Fruit fly (Drosophila melanogaster) whole organism, embryonic: Measurements from ENCODE around the gene CG43880.

Experiments used
- Aef1 ChIP-seq: fragments of 200-800 bp; sonication (Bioruptor generic); IDR thresholded peaks from 3 replicates; pipeline ENCODE4 v1.3.6; 2022; ENCODE audit warnings: missing biosample characterization, missing genetic modification characterization
- CG12299 ChIP-seq: fragments of 200-800 bp; sonication (Bioruptor generic); optimal IDR thresholded peaks from 2 replicates; lab custom pipeline; 2018; ENCODE audit warnings: missing biosample characterization, mild to moderate bottlenecking, missing genetic modification characterization
- CG12769 ChIP-seq: fragments of 200-800 bp; sonication (Bioruptor generic); optimal IDR thresholded peaks from 2 replicates; lab custom pipeline; 2019; ENCODE audit warnings: missing biosample characterization, mild to moderate bottlenecking, missing genetic modification characterization, moderate library complexity
- CG14050 ChIP-seq: fragments of 200-800 bp; sonication (Bioruptor generic); IDR thresholded peaks from 3 replicates; pipeline ENCODE4 v1.3.6; 2022; ENCODE audit warnings: missing biosample characterization, missing genetic modification characterization
- CG15073 ChIP-seq: fragments of 200-800 bp; sonication (Bioruptor generic); optimal IDR thresholded peaks from 2 replicates; lab custom pipeline; 2016; ENCODE audit warnings: missing biosample characterization, missing genetic modification characterization
- CG1602 ChIP-seq: fragments of 200-800 bp; sonication (Bioruptor generic); optimal IDR thresholded peaks from 3 replicates; lab custom pipeline; 2016; ENCODE audit warnings: missing biosample characterization, missing genetic modification characterization
- CG16815 ChIP-seq: fragments of 200-800 bp; sonication (Bioruptor generic); optimal IDR thresholded peaks from 3 replicates; lab custom pipeline; 2017; ENCODE audit warnings: missing biosample characterization, mild to moderate bottlenecking, missing genetic modification characterization
- CG17328 ChIP-seq: fragments of 200-800 bp; sonication (Bioruptor generic); IDR thresholded peaks from 2 replicates; pipeline ENCODE4 v1.3.6; 2022; ENCODE audit warnings: missing biosample characterization, missing genetic modification characterization
- CG18619 ChIP-seq: fragments of 200-800 bp; sonication (Bioruptor generic); optimal IDR thresholded peaks from 3 replicates; lab custom pipeline; 2017; ENCODE audit warnings: missing biosample characterization, mild to moderate bottlenecking, missing genetic modification characterization
- CG2116 ChIP-seq: fragments of 200-800 bp; sonication (Bioruptor generic); optimal IDR thresholded peaks from 3 replicates; lab custom pipeline; 2018; ENCODE audit warnings: missing biosample characterization, mild to moderate bottlenecking, missing genetic modification characterization
- CG9727 ChIP-seq: fragments of 200-800 bp; sonication (Bioruptor generic); optimal IDR thresholded peaks from 3 replicates; lab custom pipeline; 2017; ENCODE audit warnings: missing biosample characterization, mild to moderate bottlenecking, missing genetic modification characterization
- Ets65A ChIP-seq: fragments of 200-800 bp; sonication (Bioruptor generic); peaks from one replicate; lab custom pipeline; 2016; ENCODE audit warnings: missing biosample characterization, missing genetic modification characterization
- Fer1 ChIP-seq: fragments of 200-800 bp; sonication (Bioruptor generic); optimal IDR thresholded peaks from 2 replicates; lab custom pipeline; 2017; ENCODE audit warnings: missing biosample characterization, mild to moderate bottlenecking, missing genetic modification characterization
- H15 ChIP-seq: fragments of 200-800 bp; sonication (Bioruptor generic); IDR thresholded peaks from 3 replicates; pipeline ENCODE4 v1.3.6; 2022; ENCODE audit warnings: missing biosample characterization, missing genetic modification characterization
- Hey ChIP-seq: fragments of 200-800 bp; sonication (Bioruptor generic); optimal IDR thresholded peaks from 3 replicates; lab custom pipeline; 2018; ENCODE audit warnings: missing biosample characterization, mild to moderate bottlenecking, missing genetic modification characterization
- Jarid2 ChIP-seq: fragments of 200-800 bp; sonication (Bioruptor generic); optimal IDR thresholded peaks from 3 replicates; lab custom pipeline; 2017; ENCODE audit warnings: mild to moderate bottlenecking, missing biosample characterization, missing genetic modification reagents, missing genetic modification characterization
- Med ChIP-seq: fragments of 200-800 bp; sonication (Bioruptor generic); peaks from one replicate; lab custom pipeline; 2016; ENCODE audit warnings: missing biosample characterization, missing genetic modification characterization, mild to moderate bottlenecking, inconsistent platforms, moderate library complexity
- Mrtf ChIP-seq: fragments of 200-800 bp; sonication (Bioruptor generic); IDR thresholded peaks from 3 replicates; pipeline ENCODE4 v1.3.6; 2022; ENCODE audit warnings: missing biosample characterization, missing genetic modification characterization
- Myb ChIP-seq: fragments of 200-800 bp; sonication (Bioruptor generic); optimal IDR thresholded peaks from 2 replicates; lab custom pipeline; 2016; ENCODE audit warnings: missing biosample characterization, missing genetic modification characterization
- NC2β ChIP-seq: fragments of 200-800 bp; sonication (Bioruptor generic); optimal IDR thresholded peaks from 2 replicates; lab custom pipeline; 2016; ENCODE audit warnings: missing biosample characterization, missing genetic modification characterization
- Neu2 ChIP-seq: fragments of 200-800 bp; sonication (Bioruptor generic); optimal IDR thresholded peaks from 3 replicates; lab custom pipeline; 2016; ENCODE audit warnings: missing biosample characterization, missing genetic modification characterization, borderline replicate concordance
- Ssrp ChIP-seq: fragments of 200-800 bp; sonication (Bioruptor generic); optimal IDR thresholded peaks from 2 replicates; lab custom pipeline; 2018; ENCODE audit warnings: missing biosample characterization, mild to moderate bottlenecking, missing genetic modification characterization, moderate library complexity
- YL-1 ChIP-seq: fragments of 200-800 bp; sonication (Bioruptor generic); optimal IDR thresholded peaks from 3 replicates; lab custom pipeline; 2017; ENCODE audit warnings: missing biosample characterization, mild to moderate bottlenecking, missing genetic modification characterization
- ara ChIP-seq: fragments of 200-800 bp; sonication (Bioruptor generic); IDR thresholded peaks from 2 replicates; pipeline ENCODE4 v1.3.6; 2022; ENCODE audit warnings: missing biosample characterization, missing genetic modification characterization
- bab2 ChIP-seq: fragments of 200-800 bp; sonication (Bioruptor generic); optimal IDR thresholded peaks from 2 replicates; lab custom pipeline; 2016; ENCODE audit warnings: missing biosample characterization, missing genetic modification characterization
- bsh ChIP-seq, 2 experiments: fragments of 200-800 bp; sonication (Bioruptor generic); optimal IDR thresholded peaks; 2 replicates each; lab custom pipeline; 2017 to 2018; ENCODE audit warnings: mild to moderate bottlenecking in 2 of 2, missing biosample characterization in 2 of 2, missing genetic modification characterization in 2 of 2, moderate library complexity in 1 of 2
- chm ChIP-seq: fragments of 200-800 bp; sonication (Bioruptor generic); IDR thresholded peaks from 2 replicates; pipeline ENCODE4 v1.3.6; 2022; ENCODE audit warnings: missing biosample characterization, missing genetic modification characterization
- danr ChIP-seq: fragments of 200-800 bp; sonication (Bioruptor generic); IDR thresholded peaks from 2 replicates; pipeline ENCODE4 v1.3.6; 2022; ENCODE audit warnings: missing biosample characterization, missing genetic modification characterization
- dimm ChIP-seq: fragments of 200-800 bp; sonication (Bioruptor generic); IDR thresholded peaks from 2 replicates; pipeline ENCODE4 v1.3.6; 2022; ENCODE audit warnings: missing biosample characterization, missing genetic modification characterization
- fd96Cb ChIP-seq: fragments of 200-800 bp; sonication (Bioruptor generic); optimal IDR thresholded peaks from 2 replicates; lab custom pipeline; 2018; ENCODE audit warnings: missing biosample characterization, mild to moderate bottlenecking, missing genetic modification characterization, moderate library complexity
- fru ChIP-seq: fragments of >200 bp; optimal IDR thresholded peaks from 2 replicates; lab custom pipeline; 2017
- ftz-f1 ChIP-seq: fragments of 200-800 bp; sonication (Bioruptor generic); optimal IDR thresholded peaks from 2 replicates; lab custom pipeline; 2016; ENCODE audit warnings: missing biosample characterization, missing genetic modification characterization
- hbn ChIP-seq: fragments of 200-800 bp; sonication (Bioruptor generic); IDR thresholded peaks from 2 replicates; pipeline ENCODE4 v1.3.6; 2022; ENCODE audit warnings: missing biosample characterization, missing genetic modification characterization; ENCODE audit not compliant: partially characterized antibody
- kah ChIP-seq: fragments of 200-800 bp; sonication (Bioruptor generic); optimal IDR thresholded peaks from 2 replicates; lab custom pipeline; 2018; ENCODE audit warnings: missing biosample characterization, mild to moderate bottlenecking, missing genetic modification characterization
- knrl ChIP-seq: fragments of 200-800 bp; sonication (Bioruptor generic); IDR thresholded peaks from 3 replicates; pipeline ENCODE4 v1.3.6; 2022; ENCODE audit warnings: missing biosample characterization, missing genetic modification characterization; ENCODE audit not compliant: partially characterized antibody
- lbe ChIP-seq: fragments of 200-800 bp; sonication (Bioruptor generic); optimal IDR thresholded peaks from 2 replicates; lab custom pipeline; 2016; ENCODE audit warnings: missing biosample characterization, mild to moderate bottlenecking, missing genetic modification characterization
- lilli ChIP-seq: fragments of 200-800 bp; sonication (Bioruptor generic); optimal IDR thresholded peaks from 3 replicates; lab custom pipeline; 2016; ENCODE audit warnings: missing biosample characterization, missing genetic modification characterization
- nerfin-2 ChIP-seq: fragments of 200-800 bp; sonication (Bioruptor generic); IDR thresholded peaks from 2 replicates; pipeline ENCODE4 v1.3.6; 2022; ENCODE audit warnings: missing biosample characterization, missing genetic modification characterization; ENCODE audit not compliant: partially characterized antibody
- p53 ChIP-seq: fragments of 200-800 bp; sonication (Bioruptor generic); optimal IDR thresholded peaks from 2 replicates; lab custom pipeline; 2016; ENCODE audit warnings: missing biosample characterization, missing genetic modification characterization
- pnt ChIP-seq: fragments of 200-800 bp; sonication (Bioruptor generic); optimal IDR thresholded peaks from 3 replicates; lab custom pipeline; 2016; ENCODE audit warnings: missing biosample characterization, missing genetic modification characterization
- psq ChIP-seq: fragments of 200-800 bp; sonication (Bioruptor generic); optimal IDR thresholded peaks from 2 replicates; lab custom pipeline; 2017; ENCODE audit warnings: missing biosample characterization, missing genetic modification characterization
- pum ChIP-seq: fragments of 200-800 bp; sonication (Bioruptor generic); optimal IDR thresholded peaks from 2 replicates; lab custom pipeline; 2016; ENCODE audit warnings: missing biosample characterization, missing genetic modification characterization
- sim ChIP-seq: fragments of 200-800 bp; sonication (Bioruptor generic); IDR thresholded peaks from 2 replicates; pipeline ENCODE4 v1.3.6; 2022; ENCODE audit warnings: missing biosample characterization, missing genetic modification characterization
- sima ChIP-seq: fragments of 200-800 bp; sonication (Bioruptor generic); optimal IDR thresholded peaks from 2 replicates; lab custom pipeline; 2016; ENCODE audit warnings: missing biosample characterization, missing genetic modification characterization
- sr ChIP-seq: fragments of 200-800 bp; sonication (Bioruptor generic); IDR thresholded peaks from 3 replicates; pipeline ENCODE4 v1.3.6; 2022; ENCODE audit warnings: missing biosample characterization, missing genetic modification characterization
- toy ChIP-seq: fragments of 200-800 bp; sonication (Bioruptor generic); IDR thresholded peaks from 2 replicates; pipeline ENCODE4 v1.3.6; 2022; ENCODE audit warnings: missing biosample characterization, missing genetic modification characterization
- unc-4 ChIP-seq: fragments of 200-800 bp; sonication (Bioruptor generic); IDR thresholded peaks from 2 replicates; pipeline ENCODE4 v1.3.6; 2022; ENCODE audit warnings: missing biosample characterization, missing genetic modification characterization; ENCODE audit not compliant: partially characterized antibody
- wdn ChIP-seq: fragments of 200-800 bp; sonication (Bioruptor generic); IDR thresholded peaks from 2 replicates; pipeline ENCODE4 v1.3.6; 2022; ENCODE audit warnings: missing biosample characterization, missing genetic modification characterization
- zf30C ChIP-seq: fragments of 200-800 bp; sonication (Bioruptor generic); optimal IDR thresholded peaks from 3 replicates; lab custom pipeline; 2018; ENCODE audit warnings: missing biosample characterization, mild to moderate bottlenecking, missing genetic modification characterization
- zfh1 ChIP-seq: fragments of 200-800 bp; sonication (Bioruptor generic); IDR thresholded peaks from 3 replicates; pipeline ENCODE4 v1.3.6; 2022; ENCODE audit warnings: missing biosample characterization, missing genetic modification characterization

CG43880 gene

DNA sequence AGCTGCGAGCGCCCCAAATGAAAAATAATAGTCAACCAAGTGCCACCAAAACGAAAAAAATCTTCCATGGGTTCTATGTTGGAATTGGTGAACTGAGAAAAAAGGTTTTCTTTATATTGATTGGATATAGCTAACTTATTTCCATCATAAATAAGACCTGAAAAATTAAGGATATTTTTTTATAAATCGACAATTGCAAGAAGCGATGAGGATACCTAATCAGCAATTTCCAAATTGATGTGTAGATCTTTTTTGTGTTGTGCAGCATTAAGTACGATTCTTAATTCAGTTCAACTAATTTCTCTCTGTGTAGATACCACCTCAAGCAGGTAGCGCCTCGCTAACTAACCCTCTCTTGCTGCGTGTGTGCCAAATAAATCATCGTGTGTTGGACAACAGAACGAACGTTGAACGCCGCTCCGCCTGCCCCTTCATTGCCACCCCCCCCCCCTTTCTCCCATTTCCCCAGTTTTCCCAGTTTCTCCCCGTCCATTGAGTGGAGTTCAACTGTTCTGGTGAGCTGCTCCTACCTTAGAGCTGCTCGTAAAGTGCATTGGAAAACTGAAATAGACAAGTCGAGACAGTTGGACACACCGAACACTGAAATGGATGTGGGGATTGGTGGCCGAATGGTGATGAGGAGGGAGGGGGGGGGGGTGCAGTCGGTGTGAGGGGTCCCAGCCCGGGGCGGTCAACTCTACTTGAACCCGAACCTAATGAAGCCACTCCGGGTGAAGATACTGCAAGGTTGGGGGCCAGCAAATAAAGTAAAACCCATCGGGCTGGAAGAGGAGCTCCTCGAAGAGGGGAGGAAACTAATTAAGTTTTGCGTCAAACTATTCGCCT is 42.9 kb upstream of the CG43880 start (continued):
- no peak for TF ChIP-seq wdn (GFP tag; lab: Robert Waterston, UW)
- peak; percentile 87 for TF ChIP-seq zfh1 (GFP tag; lab: Robert Waterston, UW)
- peak; percentile 36 for TF ChIP-seq NC2β
- TF ChIP-seq dimm = no peak
- TF ChIP-seq Hey (tag; lab: Kevin White, UChicago) = no peak
- peak; percentile 17 for TF ChIP-seq kah
- peak; percentile 74 for TF ChIP-seq pnt (GFP tag; lab: Kevin White, UChicago)
- TF ChIP-seq ftz-f1 (GFP tag; lab: Kevin White, UChicago) = no peak
- TF ChIP-seq CG9727 (GFP tag; lab: Kevin White, UChicago) = peak; percentile 90
- peak; percentile 74 for TF ChIP-seq Ets65A (GFP tag; lab: Kevin White, UChicago)
- TF ChIP-seq p53 (GFP tag; lab: Kevin White, UChicago) = no peak
- peak; percentile 14 for TF ChIP-seq lbe (GFP tag; lab: Kevin White, UChicago)
- TF ChIP-seq sr (GFP tag; lab: Robert Waterston, UW) = no peak
- 0 out of 2 replicates have a peak, but pooled peaks have one; percentile 24 for TF ChIP-seq sim (GFP tag; lab: Robert Waterston, UW)
- peak; percentile 35 for TF ChIP-seq CG2116 (GFP tag; lab: Kevin White, UChicago)
- TF ChIP-seq Mrtf (GFP tag; lab: Robert Waterston, UW) = peak; percentile 35; the same call in 1 of the 3 replicates
- TF ChIP-seq CG14050 (GFP tag; lab: Robert Waterston, UW) = peak; percentile 46; the same call in 1 of the 3 replicates
- no peak for TF ChIP-seq CG12299 (tag; lab: Kevin White, UChicago)
- TF ChIP-seq CG12769 (tag; lab: Kevin White, UChicago) = no peak
- TF ChIP-seq pum (GFP tag; lab: Kevin White, UChicago) = peak; percentile 37
- TF ChIP-seq hbn (GFP tag; lab: Robert Waterston, UW) = no peak
- TF ChIP-seq chm (GFP tag; lab: Robert Waterston, UW) = peak; percentile 42; the same call in 1 of the 2 replicates
- peak; percentile 57 to 89 for TF ChIP-seq bsh (GFP tag; optimal IDR thresholded peaks at IDR 0.05; lab: Kevin White, UChicago)
- peak; percentile 36 for TF ChIP-seq Fer1
- TF ChIP-seq Med (GFP tag; lab: Kevin White, UChicago) = peak; percentile 65
- peak; percentile 55 for TF ChIP-seq CG1602 (GFP tag; lab: Kevin White, UChicago)
- no peak for TF ChIP-seq knrl (GFP tag; lab: Robert Waterston, UW)
- peak; percentile 46; the same call in 1 of the 3 replicates for TF ChIP-seq H15 (GFP tag; lab: Robert Waterston, UW)
- TF ChIP-seq lilli (GFP tag; lab: Kevin White, UChicago) = peak; percentile 55
- no peak for TF ChIP-seq Neu2 (GFP tag; lab: Kevin White, UChicago)
- peak; percentile 87 for TF ChIP-seq zf30C
- no peak for TF ChIP-seq bab2
- peak; percentile 57 for TF ChIP-seq CG18619
- TF ChIP-seq Myb = no peak
- TF ChIP-seq psq (GFP tag; lab: Kevin White, UChicago) = no peak
- TF ChIP-seq nerfin-2 (GFP tag; lab: Robert Waterston, UW) = no peak
- TF ChIP-seq Jarid2 (GFP tag; lab: Kevin White, UChicago) = peak; percentile 23
- peak; percentile 35 for TF ChIP-seq CG17328
- TF ChIP-seq YL-1 (GFP tag; lab: Kevin White, UChicago) = peak; percentile 25
- TF ChIP-seq Aef1 (GFP tag; lab: Robert Waterston, UW) = no peak
- peak; percentile 22 for TF ChIP-seq CG15073
- peak; percentile 83 for TF ChIP-seq fd96Cb (tag; lab: Kevin White, UChicago)
- TF ChIP-seq Ssrp = peak; percentile 77
- no peak for TF ChIP-seq fru (lab: Kevin White, UChicago)
- no peak for TF ChIP-seq danr (GFP tag; lab: Robert Waterston, UW)
- TF ChIP-seq unc-4 (GFP tag; lab: Robert Waterston, UW) = no peak
- TF ChIP-seq CG16815 (GFP tag; lab: Kevin White, UChicago) = peak; percentile 69
- TF ChIP-seq toy = no peak
- TF ChIP-seq ara (GFP tag; lab: Robert Waterston, UW) = peak; percentile 79
- no peak for TF ChIP-seq sima (GFP tag; lab: Kevin White, UChicago)
